In the genomic region with DNA sequence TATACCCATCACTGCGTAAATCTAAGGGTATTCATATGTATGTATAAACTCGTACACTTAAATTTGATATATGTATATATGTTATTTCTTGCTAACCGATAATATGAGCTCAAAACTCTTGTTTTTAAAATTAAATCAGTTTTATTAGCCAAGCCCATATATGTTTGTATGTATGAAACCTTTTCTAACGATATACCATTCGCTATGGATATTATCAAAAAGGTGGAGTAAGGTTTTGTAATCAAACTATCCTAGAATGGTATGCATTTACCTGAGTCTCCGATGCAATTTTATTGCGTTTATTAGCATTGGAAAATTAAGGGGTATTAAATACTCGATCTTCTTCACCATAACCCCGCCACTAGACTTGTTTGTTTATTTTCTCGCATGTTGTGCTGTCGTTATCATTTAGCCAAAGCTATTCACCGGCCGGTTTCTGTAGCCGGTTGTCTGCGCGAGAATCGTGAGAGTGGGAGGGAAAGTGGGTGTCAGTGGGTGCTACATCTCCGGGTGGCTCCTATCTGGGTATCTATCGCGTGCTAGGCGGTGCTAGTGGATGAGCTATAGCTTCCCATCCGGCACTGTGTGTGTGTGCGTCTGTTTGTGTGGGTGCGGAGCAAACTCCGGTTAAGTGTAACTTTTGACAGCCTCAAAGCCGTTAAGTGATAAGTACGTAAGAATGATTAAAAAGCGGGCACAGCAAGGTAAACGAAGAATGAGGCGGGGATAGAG, we compare ENCODE assay signal across 1 fruit fly cellular context.
TF ChIP-seq lines count a peak whose summit lies in the region.

No protein-coding gene starts in this region.

TF ChIP-seq in whole organism, embryonic, 481 proteins besides CTCF, POLR2A, EP300 and RAD21 (continued from another document and continues in another):
- TF ChIP-seq sc (optimal IDR thresholded peaks at IDR 0.05; lab: Kevin White, UChicago) (no peak), sc (GFP tag; optimal IDR thresholded peaks at IDR 0.05; lab: Kevin White, UChicago) (no peak), vvl (GFP tag; IDR thresholded peaks at IDR 0.05; lab: Robert Waterston, UW) (no peak), jigr1 (GFP tag; IDR thresholded peaks at IDR 0.05; lab: Robert Waterston, UW) (no peak), Stat92E (GFP tag; optimal IDR thresholded peaks at IDR 0.05; lab: Kevin White, UChicago) (no peak), CG6765 (GFP tag; optimal IDR thresholded peaks at IDR 0.05; lab: Kevin White, UChicago) (no peak), CG2712 (tag; optimal IDR thresholded peaks at IDR 0.05; lab: Kevin White, UChicago) (peak; percentile 22), ttk (GFP tag; IDR thresholded peaks at IDR 0.05; lab: Robert Waterston, UW) (no peak), Xbp1 (GFP tag; optimal IDR thresholded peaks at IDR 0.05; lab: Kevin White, UChicago) (peak; percentile 16), CG34224 (GFP tag; IDR thresholded peaks at IDR 0.05; lab: Robert Waterston, UW; ENCODE audit: partially characterized antibody) (no peak), cas (GFP tag; IDR thresholded peaks at IDR 0.05; lab: Robert Waterston, UW) (no peak), Jarid2 (GFP tag; optimal IDR thresholded peaks at IDR 0.05; lab: Kevin White, UChicago) (no peak), unc-4 (GFP tag; IDR thresholded peaks at IDR 0.05; lab: Robert Waterston, UW; ENCODE audit: partially characterized antibody) (no peak), CG1529 (GFP tag; optimal IDR thresholded peaks at IDR 0.05; lab: Kevin White, UChicago) (no peak), Nf-YA (GFP tag; IDR thresholded peaks at IDR 0.05; lab: Robert Waterston, UW) (no peak), Mrtf (GFP tag; IDR thresholded peaks at IDR 0.05; lab: Robert Waterston, UW) (no peak), Gsc (GFP tag; IDR thresholded peaks at IDR 0.05; lab: Robert Waterston, UW) (no peak), CG2120 (GFP tag; optimal IDR thresholded peaks at IDR 0.05; lab: Kevin White, UChicago) (peak; percentile 41), MTF-1 (GFP tag; optimal IDR thresholded peaks at IDR 0.05; lab: Kevin White, UChicago; ENCODE audit: borderline replicate concordance) (no peak), zf30C (GFP tag; optimal IDR thresholded peaks at IDR 0.05; lab: Kevin White, UChicago) (no peak), sens (GFP tag; lab: Kevin White, UChicago) (peak; percentile 86), tup (GFP tag; optimal IDR thresholded peaks at IDR 0.05; lab: Kevin White, UChicago) (no peak), yki (optimal IDR thresholded peaks at IDR 0.05; lab: Kevin White, UChicago) (no peak), corto (GFP tag; optimal IDR thresholded peaks at IDR 0.05; lab: Kevin White, UChicago) (no peak), Hr39 (optimal IDR thresholded peaks at IDR 0.05; lab: Kevin White, UChicago) (no peak), Six4 (GFP tag; optimal IDR thresholded peaks at IDR 0.05; lab: Kevin White, UChicago) (no peak), CG15601 (tag; optimal IDR thresholded peaks at IDR 0.05; lab: Kevin White, UChicago) (no peak), NC2α (GFP tag; optimal IDR thresholded peaks at IDR 0.05; lab: Kevin White, UChicago) (no peak), z (GFP tag; IDR thresholded peaks at IDR 0.05; lab: Robert Waterston, UW) (no peak), Hr3 (GFP tag; optimal IDR thresholded peaks at IDR 0.05; lab: Kevin White, UChicago) (peak; percentile 10), CG6654 (GFP tag; optimal IDR thresholded peaks at IDR 0.05; lab: Kevin White, UChicago) (no peak), CG6683 (GFP tag; optimal IDR thresholded peaks at IDR 0.05; lab: Kevin White, UChicago) (peak; percentile 34), CG4854 (GFP tag; optimal IDR thresholded peaks at IDR 0.05; lab: Kevin White, UChicago) (no peak), schlank (tag; optimal IDR thresholded peaks at IDR 0.05; lab: Kevin White, UChicago) (no peak), ATbp (GFP tag; optimal IDR thresholded peaks at IDR 0.05; lab: Kevin White, UChicago) (no peak), CG7372 (GFP tag; IDR thresholded peaks at IDR 0.05; lab: Robert Waterston, UW) (no peak), CG31365 (tag; optimal IDR thresholded peaks at IDR 0.05; lab: Kevin White, UChicago) (no peak), btn (GFP tag; optimal IDR thresholded peaks at IDR 0.05; lab: Kevin White, UChicago) (no peak), CG18599 (GFP tag; optimal IDR thresholded peaks at IDR 0.05; lab: Kevin White, UChicago) (peak; percentile 9), vfl (GFP tag; optimal IDR thresholded peaks at IDR 0.05; lab: Kevin White, UChicago) (no peak), Asciz (GFP tag; optimal IDR thresholded peaks at IDR 0.05; lab: Kevin White, UChicago) (peak; percentile 32), Hand (GFP tag; optimal IDR thresholded peaks at IDR 0.05; lab: Kevin White, UChicago) (no peak), zfh2 (GFP tag; optimal IDR thresholded peaks at IDR 0.05; lab: Kevin White, UChicago) (no peak), CG4424 (GFP tag; optimal IDR thresholded peaks at IDR 0.05; lab: Kevin White, UChicago) (peak; percentile 46), CG9817 (tag; optimal IDR thresholded peaks at IDR 0.05; lab: Kevin White, UChicago) (no peak), CG33557 (GFP tag; optimal IDR thresholded peaks at IDR 0.05; lab: Kevin White, UChicago) (no peak), CG13894 (tag; optimal IDR thresholded peaks at IDR 0.05; lab: Kevin White, UChicago) (peak; percentile 46), lmd (GFP tag; IDR thresholded peaks at IDR 0.05; lab: Robert Waterston, UW) (no peak), Elba2 (GFP tag; optimal IDR thresholded peaks at IDR 0.05; lab: Kevin White, UChicago) (no peak), mld (GFP tag; IDR thresholded peaks at IDR 0.05; lab: Robert Waterston, UW; ENCODE audit: partially characterized antibody) (no peak), org-1 (GFP tag; optimal IDR thresholded peaks at IDR 0.05; lab: Kevin White, UChicago) (peak; percentile 47), CG10321 (GFP tag; IDR thresholded peaks at IDR 0.05; lab: Robert Waterston, UW) (no peak), CG34376 (GFP tag; optimal IDR thresholded peaks at IDR 0.05; lab: Kevin White, UChicago) (no peak), bcd (GFP tag; optimal IDR thresholded peaks at IDR 0.05; lab: Kevin White, UChicago) (peak; percentile 26), Side (GFP tag; optimal IDR thresholded peaks at IDR 0.05; lab: Kevin White, UChicago) (no peak), sna (GFP tag; IDR thresholded peaks at IDR 0.05; lab: Robert Waterston, UW; ENCODE audit: partially characterized antibody) (no peak), ems (GFP tag; optimal IDR thresholded peaks at IDR 0.05; lab: Kevin White, UChicago) (no peak), CG17186 (GFP tag; optimal IDR thresholded peaks at IDR 0.05; lab: Kevin White, UChicago) (no peak), CG2129 (GFP tag; IDR thresholded peaks at IDR 0.05; lab: Robert Waterston, UW; ENCODE audit: partially characterized antibody) (no peak), CG18476 (GFP tag; optimal IDR thresholded peaks at IDR 0.05; lab: Kevin White, UChicago) (no peak), CG30020 (tag; optimal IDR thresholded peaks at IDR 0.05; lab: Kevin White, UChicago) (no peak), BEAF-32 (GFP tag; optimal IDR thresholded peaks at IDR 0.05; lab: Kevin White, UChicago) (no peak), wek (GFP tag; optimal IDR thresholded peaks at IDR 0.05; lab: Kevin White, UChicago) (no peak), bigmax (GFP tag; optimal IDR thresholded peaks at IDR 0.05; lab: Kevin White, UChicago) (no peak), CG32532 (GFP tag; IDR thresholded peaks at IDR 0.05; lab: Robert Waterston, UW) (no peak), trh (GFP tag; optimal IDR thresholded peaks at IDR 0.05; lab: Kevin White, UChicago) (no peak), luna (GFP tag; optimal IDR thresholded peaks at IDR 0.05; lab: Kevin White, UChicago) (no peak), CG17359 (tag; optimal IDR thresholded peaks at IDR 0.05; lab: Kevin White, UChicago) (no peak), caup (GFP tag; optimal IDR thresholded peaks at IDR 0.05; lab: Kevin White, UChicago; ENCODE audit: severe bottlenecking) (no peak), CkIIα-i1 (GFP tag; IDR thresholded peaks at IDR 0.05; lab: Robert Waterston, UW) (no peak), cg (GFP tag; optimal IDR thresholded peaks at IDR 0.05; lab: Kevin White, UChicago) (peak; percentile 39), tll (GFP tag; optimal IDR thresholded peaks at IDR 0.05; lab: Kevin White, UChicago) (no peak), chn (GFP tag; optimal IDR thresholded peaks at IDR 0.05; lab: Kevin White, UChicago) (no peak), cwo (GFP tag; optimal IDR thresholded peaks at IDR 0.05; lab: Kevin White, UChicago) (peak; percentile 70), Dref (GFP tag; IDR thresholded peaks at IDR 0.05; lab: Robert Waterston, UW) (no peak), CG8281 (tag; optimal IDR thresholded peaks at IDR 0.05; lab: Kevin White, UChicago) (no peak), zfh1 (GFP tag; IDR thresholded peaks at IDR 0.05; lab: Robert Waterston, UW) (no peak), CG14050 (GFP tag; IDR thresholded peaks at IDR 0.05; lab: Robert Waterston, UW) (no peak), Hsf (GFP tag; optimal IDR thresholded peaks at IDR 0.05; lab: Kevin White, UChicago) (no peak), CG11696 (GFP tag; IDR thresholded peaks at IDR 0.05; lab: Robert Waterston, UW) (no peak), Ravus (GFP tag; IDR thresholded peaks at IDR 0.05; lab: Robert Waterston, UW) (no peak), fu2 (GFP tag; optimal IDR thresholded peaks at IDR 0.05; lab: Kevin White, UChicago) (no peak), CG42726 (GFP tag; IDR thresholded peaks at IDR 0.05; lab: Robert Waterston, UW; ENCODE audit: partially characterized antibody) (no peak), CG6272 (GFP tag; IDR thresholded peaks at IDR 0.05; lab: Robert Waterston, UW) (no peak), ftz-f1 (GFP tag; optimal IDR thresholded peaks at IDR 0.05; lab: Kevin White, UChicago) (no peak), sqz (GFP tag; optimal IDR thresholded peaks at IDR 0.05; lab: Kevin White, UChicago) (no peak), emc (GFP tag; optimal IDR thresholded peaks at IDR 0.05; lab: Kevin White, UChicago) (no peak), Dek (tag; optimal IDR thresholded peaks at IDR 0.05; lab: Kevin White, UChicago) (peak; percentile 31), bbx (GFP tag; IDR thresholded peaks at IDR 0.05; lab: Robert Waterston, UW; ENCODE audit: partially characterized antibody) (no peak), CG31224 (GFP tag; IDR thresholded peaks at IDR 0.05; lab: Robert Waterston, UW) (no peak), peb (GFP tag; IDR thresholded peaks at IDR 0.05; lab: Robert Waterston, UW) (no peak), MESR4 (GFP tag; optimal IDR thresholded peaks at IDR 0.05; lab: Kevin White, UChicago) (no peak), knrl (GFP tag; IDR thresholded peaks at IDR 0.05; lab: Robert Waterston, UW; ENCODE audit: partially characterized antibody) (no peak), D19B (GFP tag; optimal IDR thresholded peaks at IDR 0.05; lab: Kevin White, UChicago) (peak; percentile 94), CG12155 (GFP tag; optimal IDR thresholded peaks at IDR 0.05; lab: Kevin White, UChicago) (no peak), CG5953 (GFP tag; IDR thresholded peaks at IDR 0.05; lab: Robert Waterston, UW) (no peak), pfk (GFP tag; optimal IDR thresholded peaks at IDR 0.05; lab: Kevin White, UChicago) (no peak), CG1647 (GFP tag; optimal IDR thresholded peaks at IDR 0.05; lab: Kevin White, UChicago) (no peak), CG17328 (GFP tag; IDR thresholded peaks at IDR 0.05; lab: Robert Waterston, UW) (no peak), dpn (GFP tag; optimal IDR thresholded peaks at IDR 0.05; lab: Kevin White, UChicago) (peak in 1 of 2 experiments; percentile 13), CG8924 (tag; optimal IDR thresholded peaks at IDR 0.05; lab: Kevin White, UChicago) (peak; percentile 33), CG3726 (GFP tag; IDR thresholded peaks at IDR 0.05; lab: Robert Waterston, UW) (no peak), az2 (GFP tag; optimal IDR thresholded peaks at IDR 0.05; lab: Kevin White, UChicago) (no peak), rib (GFP tag; IDR thresholded peaks at IDR 0.05; lab: Robert Waterston, UW) (no peak), ken (GFP tag; IDR thresholded peaks at IDR 0.05; lab: Robert Waterston, UW) (no peak), TFAM (GFP tag; optimal IDR thresholded peaks at IDR 0.05; lab: Kevin White, UChicago) (no peak), nau (GFP tag; optimal IDR thresholded peaks at IDR 0.05; lab: Kevin White, UChicago) (no peak), CG6791 (GFP tag; IDR thresholded peaks at IDR 0.05; lab: Robert Waterston, UW; ENCODE audit: partially characterized antibody) (no peak; the same call in 2 of the 3 replicates), Dip2 (GFP tag; IDR thresholded peaks at IDR 0.05; lab: Robert Waterston, UW) (no peak), dysf (GFP tag; IDR thresholded peaks at IDR 0.05; lab: Robert Waterston, UW) (no peak), CG32772 (GFP tag; IDR thresholded peaks at IDR 0.05; lab: Robert Waterston, UW) (no peak), HHEX (GFP tag; optimal IDR thresholded peaks at IDR 0.05; lab: Kevin White, UChicago) (peak; percentile 8), crp (GFP tag; optimal IDR thresholded peaks at IDR 0.05; lab: Kevin White, UChicago) (no peak), Gug (GFP tag; IDR thresholded peaks at IDR 0.05; lab: Robert Waterston, UW) (no peak), C15 (GFP tag; IDR thresholded peaks at IDR 0.05; lab: Robert Waterston, UW) (no peak), Lim3 (GFP tag; IDR thresholded peaks at IDR 0.05; lab: Robert Waterston, UW) (no peak), en (GFP tag; optimal IDR thresholded peaks at IDR 0.05; lab: Kevin White, UChicago) (no peak), CG10274 (GFP tag; optimal IDR thresholded peaks at IDR 0.05; lab: Kevin White, UChicago) (no peak), CG18262 (tag; optimal IDR thresholded peaks at IDR 0.05; lab: Kevin White, UChicago) (peak; percentile 60), exex (tag; optimal IDR thresholded peaks at IDR 0.05; lab: Kevin White, UChicago) (peak; percentile 5), HmgD (GFP tag; optimal IDR thresholded peaks at IDR 0.05; lab: Kevin White, UChicago) (no peak), Usf (GFP tag; optimal IDR thresholded peaks at IDR 0.05; lab: Kevin White, UChicago) (no peak), Atf-2 (GFP tag; optimal IDR thresholded peaks at IDR 0.05; lab: Kevin White, UChicago) (no peak), ind (GFP tag; optimal IDR thresholded peaks at IDR 0.05; lab: Kevin White, UChicago) (peak; percentile 6), CG11456 (GFP tag; IDR thresholded peaks at IDR 0.05; lab: Robert Waterston, UW) (no peak), Hmr (GFP tag; optimal IDR thresholded peaks at IDR 0.05; lab: Kevin White, UChicago) (peak; percentile 7), MBD-R2 (GFP tag; IDR thresholded peaks at IDR 0.05; lab: Robert Waterston, UW) (peak; percentile 15; the same call in 1 of the 2 replicates), Drgx (GFP tag; IDR thresholded peaks at IDR 0.05; lab: Robert Waterston, UW) (no peak), Bteb2 (GFP tag; optimal IDR thresholded peaks at IDR 0.05; lab: Kevin White, UChicago) (no peak)
